Worm (Caenorhabditis elegans) whole organism, young adult: ENCODE results near the gene mpdu-1.
A peak's percentile ranks its signal among the peaks of the same experiment; 100 is the strongest.

Source experiments
- B0019.2 ChIP-seq: fragments of 200-800 bp; sonication (Bioruptor generic); conservative IDR thresholded peaks from 2 replicates; pipeline ENCODE4 v1.3.6; 2022; ENCODE audit warnings: missing genetic modification reagents, missing genetic modification characterization, missing compliant biosample characterization
- B0336.3 ChIP-seq: fragments of 200-800 bp; sonication (Bioruptor generic); IDR thresholded peaks from 2 replicates; pipeline ENCODE4 v1.3.6; 2022; ENCODE audit warnings: missing genetic modification characterization, missing compliant biosample characterization
- D2030.7 ChIP-seq: fragments of 200-800 bp; sonication (Bioruptor generic); IDR thresholded peaks from 2 replicates; pipeline ENCODE4 v1.3.6; 2022; ENCODE audit warnings: missing genetic modification reagents, missing genetic modification characterization, missing compliant biosample characterization
- F23B12.7 ChIP-seq: sonication (generic microtip); optimal IDR thresholded peaks from 2 replicates; lab custom pipeline; 2017; ENCODE audit warnings: missing genetic modification characterization, mild to moderate bottlenecking, missing compliant biosample characterization, antibody characterized with exemption, moderate library complexity; ENCODE audit not compliant: insufficient read depth
- F33H1.4 ChIP-seq: fragments of 200-800 bp; sonication (Bioruptor generic); IDR thresholded peaks from 2 replicates; pipeline ENCODE4 v1.3.6; 2022; ENCODE audit warnings: missing genetic modification reagents, missing genetic modification characterization, missing compliant biosample characterization
- F49E8.2 ChIP-seq: sonication (generic microtip); optimal IDR thresholded peaks from 3 replicates; lab custom pipeline; 2017; ENCODE audit warnings: missing genetic modification characterization, mild to moderate bottlenecking, missing compliant biosample characterization, antibody characterized with exemption, moderate library complexity; ENCODE audit not compliant: insufficient read depth
- F52B5.7 ChIP-seq: sonication (generic microtip); optimal IDR thresholded peaks from 2 replicates; lab custom pipeline; 2016; ENCODE audit warnings: mild to moderate bottlenecking, missing genetic modification characterization, missing compliant biosample characterization
- F57A8.1 ChIP-seq: fragments of 200-800 bp; sonication (Bioruptor generic); optimal IDR thresholded peaks from 2 replicates; lab custom pipeline; 2018; ENCODE audit warnings: mild to moderate bottlenecking, missing genetic modification characterization, moderate library complexity, missing compliant biosample characterization
- F57C9.4 ChIP-seq: sonication (generic microtip); optimal IDR thresholded peaks from 2 replicates; lab custom pipeline; 2017; ENCODE audit warnings: mild to moderate bottlenecking, missing genetic modification characterization, missing compliant biosample characterization
- K11D2.4 ChIP-seq: fragments of 200-800 bp; sonication (Bioruptor generic); IDR thresholded peaks from 2 replicates; pipeline ENCODE4 v1.3.6; 2022; ENCODE audit warnings: missing genetic modification reagents, missing genetic modification characterization, missing compliant biosample characterization
- K12H6.12 ChIP-seq: fragments of 200-800 bp; sonication (Bioruptor generic); optimal IDR thresholded peaks from 2 replicates; lab custom pipeline; 2018; ENCODE audit warnings: mild to moderate bottlenecking, missing genetic modification characterization, missing compliant biosample characterization
- Y53F4B.3 ChIP-seq: fragments of 200-800 bp; sonication (Bioruptor generic); IDR thresholded peaks from 2 replicates; pipeline ENCODE4 v1.3.6; 2022; ENCODE audit warnings: missing genetic modification reagents, missing genetic modification characterization, missing compliant biosample characterization
- Y79H2A.3 ChIP-seq: fragments of 200-800 bp; sonication (Bioruptor generic); conservative IDR thresholded peaks from 2 replicates; pipeline ENCODE4 v1.3.6; 2022; ENCODE audit warnings: missing genetic modification reagents, missing genetic modification characterization, missing compliant biosample characterization
- ama-1 ChIP-seq, 3 experiments: fragments of 150-350 bp in 1 of 3; sonication (generic microtip) in 2 of 3; optimal IDR thresholded peaks; 2 replicates each; lab custom pipeline; 2014 to 2018; ENCODE audit warnings: missing biosample characterization in 2 of 3, missing genetic modification characterization in 2 of 3, missing genetic modification reagents in 2 of 3
- aptf-2 ChIP-seq: fragments of 200-800 bp; sonication (Bioruptor generic); conservative IDR thresholded peaks from 2 replicates; pipeline ENCODE4 v1.3.6; 2022; ENCODE audit warnings: missing genetic modification reagents, missing genetic modification characterization, missing compliant biosample characterization
- aptf-3 ChIP-seq: fragments of 200-800 bp; sonication (Bioruptor generic); IDR thresholded peaks from 2 replicates; pipeline ENCODE4 v1.3.6; 2022; ENCODE audit warnings: missing genetic modification characterization, missing compliant biosample characterization
- attf-3 ChIP-seq: fragments of 200-800 bp; sonication (Bioruptor generic); conservative IDR thresholded peaks from 2 replicates; pipeline ENCODE4 v1.3.6; 2022; ENCODE audit warnings: missing genetic modification reagents, missing genetic modification characterization, missing compliant biosample characterization
- attf-6 ChIP-seq: fragments of 200-800 bp; sonication (Bioruptor generic); IDR thresholded peaks from 2 replicates; pipeline ENCODE4 v1.3.6; 2022; ENCODE audit warnings: missing genetic modification reagents, missing genetic modification characterization, missing compliant biosample characterization
- dox-1 ChIP-seq: fragments of 200-800 bp; sonication (Bioruptor generic); IDR thresholded peaks from 2 replicates; pipeline ENCODE4 v1.3.6; 2022; ENCODE audit warnings: missing genetic modification reagents, missing genetic modification characterization, missing compliant biosample characterization
- efl-1 ChIP-seq: fragments of 150-350 bp; optimal IDR thresholded peaks from 2 replicates; lab custom pipeline; 2014; ENCODE audit warnings: missing biosample characterization, missing genetic modification reagents, missing genetic modification characterization
- egl-44 ChIP-seq: fragments of 200-800 bp; sonication (Bioruptor generic); IDR thresholded peaks from 2 replicates; pipeline ENCODE4 v1.3.6; 2022; ENCODE audit warnings: missing genetic modification reagents, missing genetic modification characterization, missing compliant biosample characterization
- gei-17 ChIP-seq: fragments of 200-800 bp; sonication (Bioruptor generic); optimal IDR thresholded peaks from 2 replicates; lab custom pipeline; 2018; ENCODE audit warnings: mild to moderate bottlenecking, missing genetic modification characterization, missing compliant biosample characterization
- hmg-1.2 ChIP-seq: fragments of 200-800 bp; sonication (Bioruptor generic); IDR thresholded peaks from 2 replicates; pipeline ENCODE4 v1.3.6; 2022; ENCODE audit warnings: missing genetic modification reagents, missing genetic modification characterization, missing compliant biosample characterization
- hsf-1 ChIP-seq: fragments of 200-800 bp; sonication (Bioruptor generic); IDR thresholded peaks from 2 replicates; pipeline ENCODE4 v1.3.6; 2022; ENCODE audit warnings: missing genetic modification reagents, missing genetic modification characterization, missing compliant biosample characterization
- let-526 ChIP-seq: fragments of 200-800 bp; sonication (Bioruptor generic); IDR thresholded peaks from 2 replicates; pipeline ENCODE4 v1.3.6; 2022; ENCODE audit warnings: missing genetic modification reagents, missing genetic modification characterization, missing compliant biosample characterization
- lin-35 ChIP-seq, 3 experiments: fragments of 150-350 bp in 2 of 3; sonication (generic microtip) in 1 of 3; optimal IDR thresholded peaks; 2 replicates each; lab custom pipeline; 2014 to 2018; ENCODE audit warnings: missing biosample characterization in 3 of 3, missing genetic modification characterization in 3 of 3, missing genetic modification reagents in 3 of 3
- lin-54 ChIP-seq: fragments of 200-800 bp; sonication (Bioruptor generic); optimal IDR thresholded peaks from 2 replicates; lab custom pipeline; 2018; ENCODE audit warnings: mild to moderate bottlenecking, missing genetic modification characterization, missing compliant biosample characterization
- madf-10 ChIP-seq: sonication (generic microtip); optimal IDR thresholded peaks from 2 replicates; lab custom pipeline; 2016; ENCODE audit warnings: mild to moderate bottlenecking, missing genetic modification characterization, missing compliant biosample characterization
- madf-3 ChIP-seq: fragments of 200-800 bp; sonication (Bioruptor generic); IDR thresholded peaks from 2 replicates; pipeline ENCODE4 v1.3.6; 2022; ENCODE audit warnings: missing genetic modification reagents, missing genetic modification characterization, missing compliant biosample characterization
- nfya-2 ChIP-seq: fragments of 200-800 bp; sonication (Bioruptor generic); IDR thresholded peaks from 2 replicates; pipeline ENCODE4 v1.3.6; 2022; ENCODE audit warnings: missing genetic modification reagents, missing genetic modification characterization, missing compliant biosample characterization
- nhr-120 ChIP-seq: fragments of 200-800 bp; sonication (Bioruptor generic); IDR thresholded peaks from 2 replicates; pipeline ENCODE4 v1.3.6; 2022; ENCODE audit warnings: missing genetic modification characterization, missing compliant biosample characterization
- nhr-179 ChIP-seq: sonication (generic microtip); optimal IDR thresholded peaks from 2 replicates; lab custom pipeline; 2016; ENCODE audit warnings: mild to moderate bottlenecking, missing genetic modification characterization, missing compliant biosample characterization
- nhr-27 ChIP-seq: fragments of 200-800 bp; sonication (Bioruptor generic); optimal IDR thresholded peaks from 2 replicates; lab custom pipeline; 2018; ENCODE audit warnings: mild to moderate bottlenecking, missing genetic modification characterization, moderate library complexity, missing compliant biosample characterization
- nhr-80 ChIP-seq: sonication (generic microtip); optimal IDR thresholded peaks from 2 replicates; lab custom pipeline; 2016; ENCODE audit warnings: missing genetic modification characterization, missing compliant biosample characterization
- pbrm-1 ChIP-seq: fragments of 200-800 bp; sonication (Bioruptor generic); IDR thresholded peaks from 2 replicates; pipeline ENCODE4 v1.3.6; 2022; ENCODE audit warnings: missing genetic modification reagents, missing genetic modification characterization, missing compliant biosample characterization
- rec-8 ChIP-seq, 2 experiments: sonication (generic microtip); optimal IDR thresholded peaks; 2 replicates each; lab custom pipeline; 2016; ENCODE audit warnings: mild to moderate bottlenecking in 2 of 2, missing genetic modification characterization in 2 of 2, missing genetic modification reagents in 2 of 2, missing genotype in 2 of 2, missing biosample characterization in 1 of 2, missing compliant biosample characterization in 1 of 2, moderate library complexity in 1 of 2
- rpc-1 ChIP-seq, 2 experiments: fragments of 150-350 bp in 1 of 2; sonication (generic microtip) in 1 of 2; optimal IDR thresholded peaks; 2 replicates each; lab custom pipeline; 2014 to 2018; ENCODE audit warnings: missing biosample characterization in 1 of 2, missing genetic modification characterization in 1 of 2, missing genetic modification reagents in 1 of 2, missing genotype in 1 of 2
- snpc-1.1 ChIP-seq: sonication (generic microtip); optimal IDR thresholded peaks from 2 replicates; lab custom pipeline; 2017; ENCODE audit warnings: missing genetic modification characterization, mild to moderate bottlenecking, missing compliant biosample characterization, antibody characterized with exemption, moderate library complexity, missing genotype, missing genetic modification reagents; ENCODE audit not compliant: insufficient read depth
- snpc-1.3 ChIP-seq: sonication (generic microtip); optimal IDR thresholded peaks from 2 replicates; lab custom pipeline; 2017; ENCODE audit warnings: missing genetic modification characterization, mild to moderate bottlenecking, missing compliant biosample characterization, antibody characterized with exemption, moderate library complexity, missing genotype, missing genetic modification reagents; ENCODE audit not compliant: insufficient read depth
- tbx-9 ChIP-seq: sonication (generic microtip); optimal IDR thresholded peaks from 2 replicates; lab custom pipeline; 2016; ENCODE audit warnings: borderline replicate concordance, missing genetic modification characterization, inconsistent platforms, missing compliant biosample characterization
- unc-130 ChIP-seq: sonication (generic microtip); optimal IDR thresholded peaks from 2 replicates; lab custom pipeline; 2016; ENCODE audit warnings: missing genetic modification reagents, missing genetic modification characterization, missing compliant biosample characterization
- xnd-1 ChIP-seq: sonication (generic microtip); optimal IDR thresholded peaks from 2 replicates; lab custom pipeline; 2016; ENCODE audit warnings: missing genotype, missing genetic modification reagents, missing genetic modification characterization, missing compliant biosample characterization
- zfh-2 ChIP-seq: fragments of 200-800 bp; sonication (Bioruptor generic); conservative IDR thresholded peaks from 2 replicates; pipeline ENCODE4 v1.3.6; 2022; ENCODE audit warnings: missing genetic modification reagents, missing genetic modification characterization, missing compliant biosample characterization
- ztf-28 ChIP-seq: fragments of 200-800 bp; sonication (Bioruptor generic); IDR thresholded peaks from 2 replicates; pipeline ENCODE4 v1.3.6; 2022; ENCODE audit warnings: missing genetic modification reagents, missing genetic modification characterization, missing compliant biosample characterization
- ztf-3 ChIP-seq: fragments of 200-800 bp; sonication (Bioruptor generic); optimal IDR thresholded peaks from 2 replicates; lab custom pipeline; 2018; ENCODE audit warnings: mild to moderate bottlenecking, missing genetic modification characterization, missing compliant biosample characterization
- ztf-6 ChIP-seq: fragments of 200-800 bp; sonication (Bioruptor generic); IDR thresholded peaks from 2 replicates; pipeline ENCODE4 v1.3.6; 2022; ENCODE audit warnings: missing genetic modification reagents, missing genetic modification characterization, missing compliant biosample characterization

mpdu-1 gene

ce11 chrV:8348959-8349389 is 10.0 kb downstream of the mpdu-1 start (continued):
- TF ChIP-seq nhr-80 (tag; lab: Kevin White, UChicago) (peak; percentile 75), K11D2.4 (peak; percentile 65; the same call in 1 of the 2 replicates), zfh-2 (GFP tag; lab: Robert Waterston, UW) (no peak), dox-1 (GFP tag; lab: Robert Waterston, UW) (peak; percentile 96), F57C9.4 (tag; lab: Kevin White, UChicago) (no peak), egl-44 (GFP tag; lab: Robert Waterston, UW) (peak; percentile 86), F49E8.2 (tag; lab: Kevin White, UChicago) (peak; percentile 96), aptf-2 (GFP tag; lab: Robert Waterston, UW) (peak; percentile 92), let-526 (GFP tag; lab: Robert Waterston, UW) (0 out of 2 replicates have a peak, but pooled peaks have one; percentile 12), attf-3 (0 out of 2 replicates have a peak, but pooled peaks have one; percentile 29), unc-130 (peak; percentile 79), ama-1 (optimal IDR thresholded peaks at IDR 0.05; lab: Kevin White, UChicago) (peak; percentile 95), ama-1 (GFP tag; optimal IDR thresholded peaks at IDR 0.05; lab: Kevin White, UChicago) (peak; percentile 30 to 43), D2030.7 (peak; percentile 95), ztf-6 (GFP tag; lab: Robert Waterston, UW) (no peak), ztf-3 (GFP tag; lab: Kevin White, UChicago) (peak; percentile 15), ztf-28 (GFP tag; lab: Robert Waterston, UW) (0 out of 2 replicates have a peak, but pooled peaks have one; percentile 56), gei-17 (peak; percentile 65), madf-3 (peak; percentile 67; the same call in 1 of the 2 replicates), lin-54 (GFP tag; lab: Kevin White, UChicago) (peak; percentile 84), lin-35 (GFP tag; optimal IDR thresholded peaks at IDR 0.05; lab: Kevin White, UChicago) (peak in 2 of 3 experiments; percentile 16 to 80), B0336.3 (peak; percentile 96), aptf-3 (peak; percentile 61; the same call in 1 of the 2 replicates), rec-8 (tag; optimal IDR thresholded peaks at IDR 0.05; lab: Kevin White, UChicago) (peak in 1 of 2 experiments; percentile 78), F33H1.4 (GFP tag; lab: Robert Waterston, UW) (peak; percentile 74), nfya-2 (GFP tag; lab: Robert Waterston, UW) (no peak), B0019.2 (0 out of 2 replicates have a peak, but pooled peaks have one; percentile 49), tbx-9 (tag; lab: Kevin White, UChicago) (no peak), pbrm-1 (GFP tag; lab: Robert Waterston, UW) (peak; percentile 99), madf-10 (peak; percentile 82), K12H6.12 (tag; lab: Kevin White, UChicago) (peak; percentile 28), hsf-1 (GFP tag; lab: Robert Waterston, UW) (peak; percentile 89), F57A8.1 (no peak), xnd-1 (tag; lab: Kevin White, UChicago) (peak; percentile 79), nhr-179 (tag; lab: Kevin White, UChicago) (peak; percentile 57), F52B5.7 (tag; lab: Kevin White, UChicago) (peak; percentile 46), efl-1 (GFP tag; lab: Kevin White, UChicago) (peak; percentile 19), snpc-1.1 (tag; lab: Kevin White, UChicago) (peak; percentile 99), Y79H2A.3 (GFP tag; lab: Robert Waterston, UW) (no peak), hmg-1.2 (GFP tag; lab: Robert Waterston, UW) (peak; percentile 97), snpc-1.3 (peak; percentile 98), F23B12.7 (peak; percentile 94), rpc-1 (optimal IDR thresholded peaks at IDR 0.05; lab: Kevin White, UChicago) (peak; percentile 10), rpc-1 (tag; optimal IDR thresholded peaks at IDR 0.05; lab: Kevin White, UChicago) (peak; percentile 18), Y53F4B.3 (no peak), attf-6 (peak; percentile 95; the same call in 1 of the 2 replicates), nhr-27 (tag; lab: Kevin White, UChicago) (no peak), nhr-120 (no peak)
